Fruit fly (Drosophila melanogaster) whole organism: Measurements from ENCODE around the gene CG12279.

Source experiments
- CG8478 ChIP-seq: fragments of >200 bp; optimal IDR thresholded peaks from 2 replicates; lab custom pipeline; 2018; ENCODE audit warnings: inconsistent platforms
- Dll ChIP-seq: fragments of >200 bp; optimal IDR thresholded peaks from 2 replicates; lab custom pipeline; 2017
- EcR ChIP-seq, 2 experiments: fragments of >200 bp; optimal IDR thresholded peaks; 2 replicates each; lab custom pipeline; 2017; ENCODE audit warnings: missing biosample characterization in 2 of 2, missing genetic modification characterization in 2 of 2, missing genetic modification reagents in 2 of 2
- pan ChIP-seq: fragments of >200 bp; optimal IDR thresholded peaks from 2 replicates; lab custom pipeline; 2017
- psq ChIP-seq: fragments of >200 bp; optimal IDR thresholded peaks from 2 replicates; lab custom pipeline; 2017
- usp ChIP-seq: fragments of >200 bp; optimal IDR thresholded peaks from 2 replicates; lab custom pipeline; 2017; ENCODE audit warnings: missing biosample characterization, missing genetic modification characterization, mixed read lengths

DNA sequence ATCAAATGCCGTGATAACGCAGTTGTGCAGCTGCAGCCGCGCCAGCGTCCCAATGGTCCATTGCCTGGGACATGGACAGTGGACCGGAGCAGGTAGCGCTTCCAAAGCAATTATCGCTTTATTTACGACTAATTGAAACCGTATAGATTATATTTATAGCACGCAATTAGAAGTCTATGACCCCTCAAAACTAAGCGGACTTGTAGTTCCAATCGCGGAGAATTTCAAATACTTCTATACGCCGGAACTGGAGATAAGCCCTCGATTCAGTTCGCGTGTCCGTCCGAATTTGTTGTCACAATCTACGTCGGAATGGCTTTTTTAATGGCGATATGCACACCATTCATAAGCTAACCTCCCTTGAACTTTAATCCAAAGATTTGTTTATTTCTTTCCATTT lies 19.6 kb upstream of the CG12279 start:
- TF ChIP-seq pan (lab: Kevin White, UChicago) (no peak), psq (lab: Kevin White, UChicago) (no peak), Dll (no peak), usp (GFP tag; lab: Kevin White, UChicago) (no peak), EcR (GFP tag; optimal IDR thresholded peaks at IDR 0.05; lab: Kevin White, UChicago) (no peak), CG8478 (lab: Kevin White, UChicago) (no peak)
